Worm (Caenorhabditis elegans) whole organism, L4 larva: Measurements from ENCODE around the gene B0454.26.
A peak's percentile ranks its signal among the peaks of the same experiment; 100 is the strongest.

Source experiments
- R02D3.7 ChIP-seq: fragments of 150-350 bp; sonication (generic microtip); optimal IDR thresholded peaks from 3 replicates; lab custom pipeline; 2014; ENCODE audit warnings: missing biosample characterization, missing genetic modification characterization
- T20F7.1 ChIP-seq: fragments of 200-800 bp; sonication (Bioruptor generic); optimal IDR thresholded peaks from 2 replicates; lab custom pipeline; 2018; ENCODE audit warnings: mild to moderate bottlenecking, missing genetic modification characterization, missing compliant biosample characterization
- Y5F2A.4 ChIP-seq: fragments of 200-800 bp; sonication (Bioruptor generic); optimal IDR thresholded peaks from 2 replicates; lab custom pipeline; 2018; ENCODE audit warnings: mild to moderate bottlenecking, missing genetic modification characterization, missing compliant biosample characterization
- Y75B8A.6 ChIP-seq: fragments of 200-800 bp; sonication (Bioruptor generic); IDR thresholded peaks from 2 replicates; pipeline ENCODE4 v1.3.6; 2022; ENCODE audit warnings: missing genetic modification reagents, missing genetic modification characterization, missing compliant biosample characterization
- ZK546.5 ChIP-seq, 2 experiments: sonication (generic microtip); optimal IDR thresholded peaks; 2 replicates each; lab custom pipeline; 2017; ENCODE audit warnings: missing biosample characterization in 2 of 2, missing genetic modification characterization in 2 of 2
- aha-1 ChIP-seq: fragments of 150-350 bp; peaks from one replicate; lab custom pipeline; 2014; ENCODE audit warnings: missing biosample characterization, missing genetic modification characterization
- aly-2 ChIP-seq: sonication (generic microtip); optimal IDR thresholded peaks from 2 replicates; lab custom pipeline; 2018; ENCODE audit warnings: missing biosample characterization, missing genetic modification characterization
- ceh-20 ChIP-seq: fragments of 200-800 bp; sonication (Bioruptor generic); IDR thresholded peaks from 2 replicates; pipeline ENCODE4 v1.3.6; 2022; ENCODE audit warnings: missing genetic modification reagents, missing genetic modification characterization, missing compliant biosample characterization
- ceh-82 ChIP-seq: sonication (generic microtip); optimal IDR thresholded peaks from 2 replicates; lab custom pipeline; 2017; ENCODE audit warnings: missing biosample characterization, missing genetic modification characterization
- ctbp-1 ChIP-seq: fragments of 200-800 bp; sonication (Bioruptor generic); IDR thresholded peaks from 2 replicates; pipeline ENCODE4 v1.3.6; 2022; ENCODE audit warnings: missing genetic modification reagents, missing genetic modification characterization, missing compliant biosample characterization
- daf-8 ChIP-seq: fragments of 200-800 bp; sonication (Bioruptor generic); IDR thresholded peaks from 2 replicates; pipeline ENCODE4 v1.3.6; 2022; ENCODE audit warnings: missing genetic modification characterization, missing compliant biosample characterization
- dpl-1 ChIP-seq: fragments of 150-350 bp; optimal IDR thresholded peaks from 2 replicates; lab custom pipeline; 2014; ENCODE audit warnings: missing biosample characterization, missing genetic modification reagents, missing genetic modification characterization
- duxl-1 ChIP-seq: sonication (generic microtip); optimal IDR thresholded peaks from 2 replicates; lab custom pipeline; 2016; ENCODE audit warnings: mild to moderate bottlenecking, missing genetic modification characterization, moderate library complexity, missing compliant biosample characterization; ENCODE audit not compliant: poor library complexity
- fos-1 ChIP-seq: fragments of 150-350 bp; optimal IDR thresholded peaks from 2 replicates; lab custom pipeline; 2014; ENCODE audit warnings: missing biosample characterization, missing genetic modification characterization
- gei-8 ChIP-seq: fragments of 200-800 bp; sonication (Bioruptor generic); optimal IDR thresholded peaks from 2 replicates; lab custom pipeline; 2018; ENCODE audit warnings: mild to moderate bottlenecking, missing genetic modification characterization, missing compliant biosample characterization
- hlh-11 ChIP-seq: fragments of 200-800 bp; sonication (Bioruptor generic); optimal IDR thresholded peaks from 2 replicates; lab custom pipeline; 2018; ENCODE audit warnings: mild to moderate bottlenecking, missing genetic modification characterization, missing compliant biosample characterization
- hlh-30 ChIP-seq: sonication (generic microtip); optimal IDR thresholded peaks from 2 replicates; lab custom pipeline; 2017; ENCODE audit warnings: antibody characterized with exemption, mild to moderate bottlenecking, missing genetic modification characterization, missing compliant biosample characterization; ENCODE audit not compliant: insufficient read depth
- lin-38 ChIP-seq: fragments of 200-800 bp; sonication (Bioruptor generic); IDR thresholded peaks from 2 replicates; pipeline ENCODE4 v1.3.6; 2022; ENCODE audit warnings: missing genetic modification reagents, missing genetic modification characterization, missing compliant biosample characterization
- lir-3 ChIP-seq: sonication (generic microtip); optimal IDR thresholded peaks from 2 replicates; lab custom pipeline; 2016; ENCODE audit warnings: mild to moderate bottlenecking, missing genetic modification characterization, missing compliant biosample characterization
- mdl-1 ChIP-seq, 2 experiments: fragments of 150-350 bp in 1 of 2; sonication (generic microtip) in 1 of 2; optimal IDR thresholded peaks; 2 replicates each; lab custom pipeline; 2014 to 2017; ENCODE audit warnings: missing biosample characterization in 2 of 2, missing genetic modification characterization in 2 of 2
- mdt-29 ChIP-seq: fragments of 200-800 bp; sonication (Bioruptor generic); IDR thresholded peaks from 2 replicates; pipeline ENCODE4 v1.3.6; 2022; ENCODE audit warnings: missing genetic modification reagents, missing genetic modification characterization, missing compliant biosample characterization
- mes-2 ChIP-seq: sonication (generic microtip); optimal IDR thresholded peaks from 2 replicates; lab custom pipeline; 2016; ENCODE audit warnings: missing genotype, mild to moderate bottlenecking, missing genetic modification characterization, missing compliant biosample characterization; ENCODE audit not compliant: poor library complexity, severe bottlenecking
- nhr-10 ChIP-seq: fragments of 150-350 bp; optimal IDR thresholded peaks from 2 replicates; lab custom pipeline; 2014; ENCODE audit warnings: missing biosample characterization, missing genetic modification characterization
- nhr-102 ChIP-seq: sonication (generic microtip); optimal IDR thresholded peaks from 2 replicates; lab custom pipeline; 2016; ENCODE audit warnings: mild to moderate bottlenecking, missing genetic modification characterization, moderate library complexity, missing compliant biosample characterization
- nhr-11 ChIP-seq: fragments of 150-350 bp; optimal IDR thresholded peaks from 2 replicates; lab custom pipeline; 2014; ENCODE audit warnings: missing biosample characterization, missing genetic modification characterization
- nhr-111 ChIP-seq: fragments of 200-800 bp; sonication (Bioruptor generic); optimal IDR thresholded peaks from 2 replicates; lab custom pipeline; 2018; ENCODE audit warnings: mild to moderate bottlenecking, missing genetic modification characterization, missing compliant biosample characterization
- nhr-237 ChIP-seq: sonication (generic microtip); optimal IDR thresholded peaks from 2 replicates; lab custom pipeline; 2017; ENCODE audit warnings: missing biosample characterization, missing genetic modification characterization
- nhr-28 ChIP-seq: fragments of 150-350 bp; optimal IDR thresholded peaks from 2 replicates; lab custom pipeline; 2014; ENCODE audit warnings: missing biosample characterization, missing genetic modification characterization
- nhr-48 ChIP-seq: sonication (generic microtip); optimal IDR thresholded peaks from 2 replicates; lab custom pipeline; 2016; ENCODE audit warnings: mild to moderate bottlenecking, missing genetic modification characterization, missing compliant biosample characterization
- nhr-76 ChIP-seq: fragments of 150-350 bp; optimal IDR thresholded peaks from 2 replicates; lab custom pipeline; 2014; ENCODE audit warnings: missing biosample characterization, missing genetic modification characterization
- nhr-77 ChIP-seq: fragments of 150-350 bp; optimal IDR thresholded peaks from 2 replicates; lab custom pipeline; 2014; ENCODE audit warnings: missing biosample characterization, missing genetic modification characterization
- pha-4 ChIP-seq, 2 experiments: fragments of 150-350 bp in 1 of 2; fragments of 200-800 bp in 1 of 2; sonication (Bioruptor generic) in 1 of 2; IDR thresholded peaks in 1 of 2; optimal IDR thresholded peaks in 1 of 2; 2 replicates each; pipeline versions ENCODE4 v1.3.6 to Lab custom; 2014 to 2022; ENCODE audit warnings: missing genetic modification characterization in 2 of 2, missing genetic modification reagents in 2 of 2, missing biosample characterization in 1 of 2, missing compliant biosample characterization in 1 of 2
- php-3 ChIP-seq: fragments of 200-800 bp; sonication (Bioruptor generic); IDR thresholded peaks from 2 replicates; pipeline ENCODE4 v1.3.6; 2022; ENCODE audit warnings: missing genetic modification reagents, missing genetic modification characterization, missing compliant biosample characterization
- pqm-1 ChIP-seq: sonication (generic microtip); optimal IDR thresholded peaks from 2 replicates; lab custom pipeline; 2017; ENCODE audit warnings: missing biosample characterization, missing genetic modification characterization
- rbr-2 ChIP-seq: sonication (generic microtip); optimal IDR thresholded peaks from 2 replicates; lab custom pipeline; 2016; ENCODE audit warnings: missing genotype, missing genetic modification characterization, missing compliant biosample characterization
- sdz-12 ChIP-seq: fragments of 200-800 bp; sonication (Bioruptor generic); optimal IDR thresholded peaks from 2 replicates; lab custom pipeline; 2018; ENCODE audit warnings: mild to moderate bottlenecking, missing genetic modification characterization, missing compliant biosample characterization
- set-16 ChIP-seq: fragments of 200-800 bp; sonication (Bioruptor generic); IDR thresholded peaks from 2 replicates; pipeline ENCODE4 v1.3.6; 2022; ENCODE audit warnings: missing genetic modification reagents, missing genetic modification characterization, missing compliant biosample characterization
- snpc-1.2 ChIP-seq: fragments of 200-800 bp; sonication (Bioruptor generic); IDR thresholded peaks from 2 replicates; pipeline ENCODE4 v1.3.6; 2022; ENCODE audit warnings: missing genetic modification reagents, missing genetic modification characterization, missing compliant biosample characterization
- unc-130 ChIP-seq: sonication (generic microtip); optimal IDR thresholded peaks from 2 replicates; lab custom pipeline; 2016; ENCODE audit warnings: missing genetic modification reagents, missing genetic modification characterization, missing compliant biosample characterization
- unc-39 ChIP-seq: sonication (generic microtip); optimal IDR thresholded peaks from 2 replicates; lab custom pipeline; 2017; ENCODE audit warnings: missing biosample characterization, missing genetic modification characterization
- zag-1 ChIP-seq: fragments of 150-350 bp; optimal IDR thresholded peaks from 2 replicates; lab custom pipeline; 2014; ENCODE audit warnings: missing biosample characterization, missing genetic modification characterization
- zfp-2 ChIP-seq: sonication (generic microtip); optimal IDR thresholded peaks from 2 replicates; lab custom pipeline; 2016; ENCODE audit warnings: mild to moderate bottlenecking, missing genetic modification characterization, missing compliant biosample characterization
- zip-11 ChIP-seq: fragments of 200-800 bp; sonication (Bioruptor generic); IDR thresholded peaks from 2 replicates; pipeline ENCODE4 v1.3.6; 2022; ENCODE audit warnings: missing genetic modification characterization, missing compliant biosample characterization
- zip-2 ChIP-seq: fragments of 150-350 bp; optimal IDR thresholded peaks from 2 replicates; lab custom pipeline; 2014; ENCODE audit warnings: missing biosample characterization, missing genetic modification characterization
- ztf-11 ChIP-seq: fragments of 150-350 bp; optimal IDR thresholded peaks from 2 replicates; lab custom pipeline; 2014; ENCODE audit warnings: missing biosample characterization, missing genetic modification characterization

B0454.26 gene

ce11 chrII:3038453-3038909, at the start of gene B0454.26, which contains the start of gene B0454.5:
TSS of gene B0454.26 (minus strand) at chrII:3038553.
TSS of gene B0454.5 (plus strand) at chrII:3038859.
- TF ChIP-seq nhr-77, result no peak
- no peak for TF ChIP-seq dpl-1
- no peak for TF ChIP-seq unc-130
- no peak for TF ChIP-seq sdz-12 (GFP tag; lab: Kevin White, UChicago)
- TF ChIP-seq ztf-11 (tag; lab: Kevin White, UChicago), result no peak
- TF ChIP-seq php-3 (GFP tag; lab: Robert Waterston, UW), result no peak
- no peak for TF ChIP-seq ZK546.5 (tag; optimal IDR thresholded peaks at IDR 0.05; lab: Kevin White, UChicago)
- TF ChIP-seq T20F7.1 (GFP tag; lab: Kevin White, UChicago), result no peak
- no peak for TF ChIP-seq zip-11 (GFP tag; lab: Robert Waterston, UW)
- TF ChIP-seq rbr-2 (tag; lab: Kevin White, UChicago), result no peak
- no peak for TF ChIP-seq set-16
- TF ChIP-seq fos-1, result no peak
- no peak for TF ChIP-seq ctbp-1 (GFP tag; lab: Robert Waterston, UW)
- TF ChIP-seq pqm-1 (tag; lab: Kevin White, UChicago), result no peak
- no peak for TF ChIP-seq nhr-28 (tag; lab: Kevin White, UChicago)
- no peak for TF ChIP-seq hlh-30 (tag; lab: Kevin White, UChicago)
- TF ChIP-seq nhr-76 (tag; lab: Kevin White, UChicago), result no peak

- TF ChIP-seq unc-130 (no peak), set-16 (peak; percentile 51)
These were observed 48.8 kb upstream of the B0454.26 start for ce11 chrII:3087134-3087533.

ce11 chrII:3078496-3078895, 40.1 kb upstream of the B0454.26 start, which contains the start of gene copb-1:
TSS of gene copb-1 (plus strand) at chrII:3078796.
- TF ChIP-seq Y75B8A.6 (GFP tag; lab: Robert Waterston, UW), result 0 out of 2 replicates have a peak, but pooled peaks have one; percentile 42
- no peak for TF ChIP-seq zip-2 (tag; lab: Kevin White, UChicago)
- TF ChIP-seq nhr-48 (tag; lab: Kevin White, UChicago), result no peak
- TF ChIP-seq unc-39 (tag; lab: Kevin White, UChicago), result no peak

ce11 chrII:3076915-3077314, 38.6 kb upstream of the B0454.26 start, which contains the start of gene Y25C1A.8:
TSS of gene Y25C1A.8 (minus strand) at chrII:3076959.
- TF ChIP-seq pha-4 (GFP tag; IDR thresholded peaks at IDR 0.05; lab: Robert Waterston, UW) (peak; percentile 91), pha-4 (tag; optimal IDR thresholded peaks at IDR 0.05; lab: Kevin White, UChicago) (no peak), mdt-29 (GFP tag; lab: Robert Waterston, UW) (peak; percentile 45; the same call in 1 of the 2 replicates), unc-130 (peak; percentile 35), T20F7.1 (GFP tag; lab: Kevin White, UChicago) (no peak), daf-8 (no peak), mes-2 (peak; percentile 96), duxl-1 (tag; lab: Kevin White, UChicago) (peak; percentile 95), mdl-1 (tag; optimal IDR thresholded peaks at IDR 0.05; lab: Kevin White, UChicago) (peak in 1 of 2 experiments; percentile 69), nhr-111 (GFP tag; lab: Kevin White, UChicago) (no peak), snpc-1.2 (GFP tag; lab: Robert Waterston, UW) (peak; percentile 66), lir-3 (tag; lab: Kevin White, UChicago) (no peak), aha-1 (tag; lab: Kevin White, UChicago) (peak; percentile 99), pqm-1 (tag; lab: Kevin White, UChicago) (peak; percentile 6), gei-8 (peak; percentile 38), nhr-237 (tag; lab: Kevin White, UChicago) (no peak), ztf-11 (tag; lab: Kevin White, UChicago) (no peak), nhr-102 (tag; lab: Kevin White, UChicago) (peak; percentile 94), nhr-48 (tag; lab: Kevin White, UChicago) (peak; percentile 30), Y5F2A.4 (GFP tag; lab: Kevin White, UChicago) (peak; percentile 71), nhr-28 (tag; lab: Kevin White, UChicago) (peak; percentile 64), R02D3.7 (no peak), lin-38 (peak; percentile 89), aly-2 (tag; lab: Kevin White, UChicago) (no peak), ceh-82 (no peak), hlh-11 (peak; percentile 89), zfp-2 (tag; lab: Kevin White, UChicago) (peak; percentile 47), nhr-11 (tag; lab: Kevin White, UChicago) (peak; percentile 80), ceh-20 (peak; percentile 86), nhr-10 (tag; lab: Kevin White, UChicago) (peak; percentile 2), zag-1 (tag; lab: Kevin White, UChicago) (no peak)
